Fruit fly (Drosophila melanogaster) whole organism, embryonic: Measurements from ENCODE around the gene Ipo9.

ENCODE experiments used
- Adf1 ChIP-seq: fragments of 200-800 bp; sonication (Bioruptor generic); IDR thresholded peaks from 2 replicates; pipeline ENCODE4 v1.3.6; 2022; ENCODE audit warnings: missing biosample characterization, missing genetic modification characterization
- CG10147 ChIP-seq: fragments of 200-800 bp; sonication (Bioruptor generic); optimal IDR thresholded peaks from 2 replicates; lab custom pipeline; 2019; ENCODE audit warnings: missing biosample characterization, mild to moderate bottlenecking, missing genetic modification characterization, moderate library complexity
- CG10209 ChIP-seq: fragments of 200-800 bp; sonication (Bioruptor generic); optimal IDR thresholded peaks from 3 replicates; lab custom pipeline; 2017; ENCODE audit warnings: missing biosample characterization, mild to moderate bottlenecking, missing genetic modification characterization, missing genetic modification reagents
- CG11247 ChIP-seq: fragments of 200-800 bp; sonication (Bioruptor generic); IDR thresholded peaks from 2 replicates; pipeline ENCODE4 v1.3.6; 2022; ENCODE audit warnings: missing biosample characterization, missing genetic modification characterization
- CG1233 ChIP-seq: fragments of 200-800 bp; sonication (Bioruptor generic); optimal IDR thresholded peaks from 4 replicates; lab custom pipeline; 2018; ENCODE audit warnings: missing biosample characterization, mild to moderate bottlenecking, missing genetic modification characterization
- CG12659 ChIP-seq: fragments of 200-800 bp; sonication (Bioruptor generic); optimal IDR thresholded peaks from 3 replicates; lab custom pipeline; 2017; ENCODE audit warnings: mild to moderate bottlenecking, missing biosample characterization, missing genetic modification reagents, missing genetic modification characterization
- CG15073 ChIP-seq: fragments of 200-800 bp; sonication (Bioruptor generic); optimal IDR thresholded peaks from 2 replicates; lab custom pipeline; 2016; ENCODE audit warnings: missing biosample characterization, missing genetic modification characterization
- CG15269 ChIP-seq: fragments of 200-800 bp; sonication (Bioruptor generic); optimal IDR thresholded peaks from 2 replicates; lab custom pipeline; 2018; ENCODE audit warnings: missing biosample characterization, mild to moderate bottlenecking, missing genetic modification characterization, moderate library complexity
- CG18619 ChIP-seq: fragments of 200-800 bp; sonication (Bioruptor generic); optimal IDR thresholded peaks from 3 replicates; lab custom pipeline; 2017; ENCODE audit warnings: missing biosample characterization, mild to moderate bottlenecking, missing genetic modification characterization
- CG31365 ChIP-seq: fragments of 200-800 bp; sonication (Bioruptor generic); optimal IDR thresholded peaks from 2 replicates; lab custom pipeline; 2018; ENCODE audit warnings: missing biosample characterization, mild to moderate bottlenecking, missing genetic modification characterization
- CG34224 ChIP-seq: fragments of 200-800 bp; sonication (Bioruptor generic); IDR thresholded peaks from 3 replicates; pipeline ENCODE4 v1.3.6; 2022; ENCODE audit warnings: missing biosample characterization, missing genetic modification characterization; ENCODE audit not compliant: partially characterized antibody
- CG3726 ChIP-seq: fragments of 200-800 bp; sonication (Bioruptor generic); IDR thresholded peaks from 3 replicates; pipeline ENCODE4, ENCODE4 v1.3.6; 2022; ENCODE audit warnings: missing biosample characterization, missing genetic modification characterization
- CG4404 ChIP-seq: fragments of 200-800 bp; sonication (Bioruptor generic); IDR thresholded peaks from 2 replicates; pipeline ENCODE4 v1.3.6; 2022; ENCODE audit warnings: missing biosample characterization, missing genetic modification characterization
- CG6854 ChIP-seq: fragments of 200-800 bp; sonication (Bioruptor generic); optimal IDR thresholded peaks from 3 replicates; lab custom pipeline; 2017; ENCODE audit warnings: missing biosample characterization, mild to moderate bottlenecking, missing genetic modification characterization
- CG7556 ChIP-seq: fragments of 200-800 bp; sonication (Bioruptor generic); optimal IDR thresholded peaks from 2 replicates; lab custom pipeline; 2017; ENCODE audit warnings: missing biosample characterization, mild to moderate bottlenecking, missing genetic modification characterization
- CG8944 ChIP-seq: fragments of 200-800 bp; sonication (Bioruptor generic); optimal IDR thresholded peaks from 3 replicates; lab custom pipeline; 2016; ENCODE audit warnings: missing biosample characterization, missing genetic modification characterization
- CG9437 ChIP-seq: fragments of 200-800 bp; sonication (Bioruptor generic); optimal IDR thresholded peaks from 2 replicates; lab custom pipeline; 2018; ENCODE audit warnings: missing biosample characterization, mild to moderate bottlenecking, missing genetic modification characterization
- CrebB ChIP-seq: fragments of 200-800 bp; sonication (Bioruptor generic); optimal IDR thresholded peaks from 3 replicates; lab custom pipeline; 2018; ENCODE audit warnings: missing biosample characterization, mild to moderate bottlenecking, missing genetic modification characterization
- Doc3 ChIP-seq: fragments of 200-800 bp; sonication (Bioruptor generic); IDR thresholded peaks from 3 replicates; pipeline ENCODE4 v1.3.6; 2022; ENCODE audit warnings: missing biosample characterization, missing genetic modification characterization; ENCODE audit not compliant: partially characterized antibody
- ERR ChIP-seq: fragments of 200-800 bp; sonication (Bioruptor generic); optimal IDR thresholded peaks from 2 replicates; lab custom pipeline; 2016; ENCODE audit warnings: missing biosample characterization, missing genetic modification characterization
- Fer1 ChIP-seq: fragments of 200-800 bp; sonication (Bioruptor generic); optimal IDR thresholded peaks from 2 replicates; lab custom pipeline; 2017; ENCODE audit warnings: missing biosample characterization, mild to moderate bottlenecking, missing genetic modification characterization
- GATAe ChIP-seq: fragments of 200-800 bp; sonication (Bioruptor generic); conservative IDR thresholded peaks from 2 replicates; pipeline ENCODE4 v1.3.6; 2022; ENCODE audit warnings: missing biosample characterization, missing genetic modification characterization
- Hmr ChIP-seq: fragments of 200-800 bp; sonication (Bioruptor generic); optimal IDR thresholded peaks from 3 replicates; lab custom pipeline; 2017; ENCODE audit warnings: mild to moderate bottlenecking, missing biosample characterization, missing genetic modification reagents, missing genetic modification characterization
- Jarid2 ChIP-seq: fragments of 200-800 bp; sonication (Bioruptor generic); optimal IDR thresholded peaks from 3 replicates; lab custom pipeline; 2017; ENCODE audit warnings: mild to moderate bottlenecking, missing biosample characterization, missing genetic modification reagents, missing genetic modification characterization
- Lhr ChIP-seq: fragments of 200-800 bp; sonication (Bioruptor generic); optimal IDR thresholded peaks from 3 replicates; lab custom pipeline; 2017; ENCODE audit warnings: mild to moderate bottlenecking, missing biosample characterization, missing genetic modification reagents, missing genetic modification characterization
- Mad ChIP-seq: fragments of 200-800 bp; sonication (Bioruptor generic); optimal IDR thresholded peaks from 2 replicates; lab custom pipeline; 2016; ENCODE audit warnings: missing biosample characterization, missing genetic modification characterization
- Oaz ChIP-seq: fragments of 200-800 bp; sonication (Bioruptor generic); IDR thresholded peaks from 2 replicates; pipeline ENCODE4 v1.3.6; 2022; ENCODE audit warnings: missing biosample characterization, missing genetic modification characterization
- Optix ChIP-seq: fragments of 200-800 bp; sonication (Bioruptor generic); IDR thresholded peaks from 3 replicates; pipeline ENCODE4 v1.3.6; 2022; ENCODE audit warnings: missing biosample characterization, missing genetic modification characterization
- Poxn ChIP-seq: fragments of 200-800 bp; sonication (Bioruptor generic); IDR thresholded peaks from 2 replicates; pipeline ENCODE4 v1.3.6; 2022; ENCODE audit warnings: missing biosample characterization, missing genetic modification characterization
- Ptx1 ChIP-seq: fragments of 200-800 bp; sonication (Bioruptor generic); IDR thresholded peaks from 2 replicates; pipeline ENCODE4 v1.3.6; 2022; ENCODE audit warnings: missing biosample characterization, missing genetic modification characterization
- Ssrp ChIP-seq: fragments of 200-800 bp; sonication (Bioruptor generic); optimal IDR thresholded peaks from 2 replicates; lab custom pipeline; 2018; ENCODE audit warnings: missing biosample characterization, mild to moderate bottlenecking, missing genetic modification characterization, moderate library complexity
- Tbp ChIP-seq: fragments of >200 bp; optimal IDR thresholded peaks from 2 replicates; lab custom pipeline; 2018; ENCODE audit warnings: missing biosample characterization, missing genetic modification characterization
- Usf ChIP-seq: fragments of 200-800 bp; sonication (Bioruptor generic); optimal IDR thresholded peaks from 2 replicates; lab custom pipeline; 2017; ENCODE audit warnings: missing genotype, missing biosample characterization, missing genetic modification characterization
- abd-A ChIP-seq: fragments of 200-800 bp; sonication (Bioruptor generic); optimal IDR thresholded peaks from 3 replicates; lab custom pipeline; 2019; ENCODE audit warnings: missing biosample characterization, mild to moderate bottlenecking, missing genetic modification characterization, moderate library complexity
- bigmax ChIP-seq: fragments of 200-800 bp; sonication (Bioruptor generic); optimal IDR thresholded peaks from 2 replicates; lab custom pipeline; 2018; ENCODE audit warnings: missing biosample characterization, mild to moderate bottlenecking, missing genetic modification characterization
- btn ChIP-seq: fragments of 200-800 bp; sonication (Bioruptor generic); optimal IDR thresholded peaks from 2 replicates; lab custom pipeline; 2016; ENCODE audit warnings: missing biosample characterization, missing genetic modification characterization
- grau ChIP-seq: fragments of 200-800 bp; optimal IDR thresholded peaks from 3 replicates; lab custom pipeline; 2019; ENCODE audit warnings: missing biosample characterization, mild to moderate bottlenecking, missing genetic modification characterization, moderate library complexity
- ken ChIP-seq: fragments of 200-800 bp; sonication (Bioruptor generic); IDR thresholded peaks from 3 replicates; pipeline ENCODE4 v1.3.6; 2022; ENCODE audit warnings: missing biosample characterization, missing genetic modification characterization
- lab ChIP-seq: fragments of 200-800 bp; sonication (Bioruptor generic); optimal IDR thresholded peaks from 3 replicates; lab custom pipeline; 2017; ENCODE audit warnings: missing biosample characterization, missing genetic modification characterization, mild to moderate bottlenecking, moderate library complexity, missing genetic modification reagents
- nerfin-1 ChIP-seq: fragments of 200-800 bp; sonication (Bioruptor generic); optimal IDR thresholded peaks from 3 replicates; lab custom pipeline; 2019; ENCODE audit warnings: missing biosample characterization, mild to moderate bottlenecking, missing genetic modification characterization, moderate library complexity
- pan ChIP-seq, 4 experiments: fragments of >200 bp in 3 of 4; fragments of 200-800 bp in 1 of 4; sonication (Bioruptor generic) in 1 of 4; optimal IDR thresholded peaks in 3 of 4; IDR thresholded peaks in 1 of 4; 2 replicates each; pipeline versions ENCODE4 v1.3.6 to Lab custom; 2017 to 2022; ENCODE audit warnings: missing biosample characterization in 2 of 4, missing genetic modification characterization in 2 of 4, mixed read lengths in 1 of 4
- peb ChIP-seq: fragments of 200-800 bp; sonication (Bioruptor generic); IDR thresholded peaks from 2 replicates; pipeline ENCODE4 v1.3.6; 2022; ENCODE audit warnings: missing biosample characterization, missing genetic modification characterization
- prd ChIP-seq, 3 experiments: fragments of >200 bp in 2 of 3; fragments of 200-800 bp in 1 of 3; sonication (Bioruptor generic) in 1 of 3; optimal IDR thresholded peaks in 2 of 3; IDR thresholded peaks in 1 of 3; 2 replicates in 2 of 3; 3 replicates in 1 of 3; pipeline versions ENCODE4 v1.3.6 to Lab custom; 2017 to 2022; ENCODE audit warnings: missing biosample characterization in 1 of 3, missing genetic modification characterization in 1 of 3
- pum ChIP-seq: fragments of 200-800 bp; sonication (Bioruptor generic); optimal IDR thresholded peaks from 2 replicates; lab custom pipeline; 2016; ENCODE audit warnings: missing biosample characterization, missing genetic modification characterization
- sens-2 ChIP-seq: fragments of 200-800 bp; sonication (Bioruptor generic); IDR thresholded peaks from 2 replicates; pipeline ENCODE4 v1.3.6; 2022; ENCODE audit warnings: missing biosample characterization, missing genetic modification characterization
- tll ChIP-seq, 2 experiments: fragments of 200-800 bp in 1 of 2; fragments of >200 bp in 1 of 2; sonication (Bioruptor generic) in 1 of 2; optimal IDR thresholded peaks; 2 replicates each; lab custom pipeline; 2017 to 2019; ENCODE audit warnings: missing biosample characterization in 2 of 2, missing genetic modification characterization in 2 of 2, mild to moderate bottlenecking in 1 of 2, moderate library complexity in 1 of 2
- zf30C ChIP-seq: fragments of 200-800 bp; sonication (Bioruptor generic); optimal IDR thresholded peaks from 3 replicates; lab custom pipeline; 2018; ENCODE audit warnings: missing biosample characterization, mild to moderate bottlenecking, missing genetic modification characterization

Ipo9 gene

DNA sequence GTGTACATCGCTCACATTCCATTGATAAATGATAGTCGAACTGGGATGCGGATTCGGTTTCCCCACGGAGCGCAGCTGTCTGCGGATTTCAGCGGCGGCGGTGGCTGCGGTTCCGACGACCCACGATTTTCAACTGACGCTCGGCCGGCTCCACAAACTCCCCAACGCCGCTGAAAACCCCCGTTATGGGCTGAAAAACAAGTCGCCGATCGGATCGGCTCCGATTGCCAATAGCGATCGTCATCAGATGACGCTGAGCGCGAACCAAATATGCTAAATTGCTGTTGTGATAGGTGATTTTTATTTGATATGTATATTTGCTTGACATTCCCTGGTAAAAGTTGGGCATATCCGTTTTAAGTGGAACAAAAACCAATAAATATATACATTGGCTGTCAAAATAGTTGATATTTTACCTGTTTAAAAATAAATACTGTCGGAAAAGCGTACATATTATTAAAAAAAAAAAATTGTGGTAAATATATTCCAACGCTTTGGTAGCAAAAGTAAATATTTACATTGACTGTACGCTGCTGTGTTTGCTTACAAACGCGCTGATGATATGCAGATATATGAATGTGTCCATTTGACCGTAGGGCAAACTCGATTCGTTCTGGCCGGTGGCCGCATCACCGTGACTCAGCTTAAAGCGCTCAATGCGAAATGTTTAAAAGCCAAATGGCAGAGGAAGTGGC, 42.0 kb downstream of the Ipo9 start (continued):
- peak; percentile 46 for TF ChIP-seq CG4404 (GFP tag; lab: Robert Waterston, UW)
- no peak for TF ChIP-seq Doc3 (GFP tag; lab: Robert Waterston, UW)
- TF ChIP-seq Usf (GFP tag; lab: Kevin White, UChicago): peak; percentile 74
- peak; percentile 30; the same call in 1 of the 2 replicates for TF ChIP-seq Poxn (GFP tag; lab: Robert Waterston, UW)
- TF ChIP-seq Fer1 (GFP tag; lab: Kevin White, UChicago): peak; percentile 46
- peak; percentile 60 for TF ChIP-seq CG7556
- TF ChIP-seq zf30C (GFP tag; lab: Kevin White, UChicago): no peak
- no peak for TF ChIP-seq abd-A (tag; lab: Kevin White, UChicago)
- no peak for TF ChIP-seq CG3726 (GFP tag; lab: Robert Waterston, UW)
- peak; percentile 73 for TF ChIP-seq CG15269 (tag; lab: Kevin White, UChicago)
- TF ChIP-seq Hmr (GFP tag; lab: Kevin White, UChicago): peak; percentile 77
- TF ChIP-seq Adf1 (GFP tag; lab: Robert Waterston, UW): 0 out of 2 replicates have a peak, but pooled peaks have one; percentile 25
- no peak for TF ChIP-seq ken
- no peak for TF ChIP-seq sens-2
- peak; percentile 68 for TF ChIP-seq CG18619 (GFP tag; lab: Kevin White, UChicago)
- TF ChIP-seq pum (GFP tag; lab: Kevin White, UChicago): peak; percentile 29
- no peak for TF ChIP-seq CrebB (tag; lab: Kevin White, UChicago)
- no peak for TF ChIP-seq CG15073 (GFP tag; lab: Kevin White, UChicago)
- peak; percentile 51; the same call in 1 of the 2 replicates for TF ChIP-seq Oaz
- no peak for TF ChIP-seq btn (GFP tag; lab: Kevin White, UChicago)
- TF ChIP-seq Ptx1 (GFP tag; lab: Robert Waterston, UW): peak; percentile 74
- TF ChIP-seq CG12659 (GFP tag; lab: Kevin White, UChicago): peak; percentile 66
- peak; percentile 20 for TF ChIP-seq Ssrp (tag; lab: Kevin White, UChicago)
- TF ChIP-seq ERR: no peak
- TF ChIP-seq peb (GFP tag; lab: Robert Waterston, UW): no peak
- TF ChIP-seq CG1233 (GFP tag; lab: Kevin White, UChicago): peak; percentile 41
- TF ChIP-seq Jarid2: peak; percentile 15
- TF ChIP-seq CG10209 (GFP tag; lab: Kevin White, UChicago): peak; percentile 64
- no peak for TF ChIP-seq bigmax (GFP tag; lab: Kevin White, UChicago)
- TF ChIP-seq lab (GFP tag; lab: Kevin White, UChicago): peak; percentile 59
- peak; percentile 67 for TF ChIP-seq grau (tag; lab: Kevin White, UChicago)
- TF ChIP-seq Lhr: no peak
- peak; percentile 13 for TF ChIP-seq CG6854
- TF ChIP-seq prd (optimal IDR thresholded peaks at IDR 0.05; lab: Kevin White, UChicago): no peak
- TF ChIP-seq prd (GFP tag; IDR thresholded peaks at IDR 0.05; lab: Robert Waterston, UW): peak; percentile 68
- no peak for TF ChIP-seq pan (optimal IDR thresholded peaks at IDR 0.05; lab: Kevin White, UChicago)
- peak in 1 of 2 experiments; percentile 61 for TF ChIP-seq pan (GFP tag; optimal IDR thresholded peaks at IDR 0.05 in 1 of 2, IDR thresholded peaks at IDR 0.05 in 1 of 2)
- TF ChIP-seq Tbp (GFP tag; lab: Kevin White, UChicago): no peak
- TF ChIP-seq CG34224 (GFP tag; lab: Robert Waterston, UW): no peak
- no peak; the same call in 1 of the 2 replicates for TF ChIP-seq GATAe (GFP tag; lab: Robert Waterston, UW)
- no peak for TF ChIP-seq tll (GFP tag; optimal IDR thresholded peaks at IDR 0.05; lab: Kevin White, UChicago)
- peak; percentile 88 for TF ChIP-seq CG10147
- no peak for TF ChIP-seq CG31365
- TF ChIP-seq Mad (GFP tag; lab: Kevin White, UChicago): peak; percentile 1
- TF ChIP-seq CG9437 (GFP tag; lab: Kevin White, UChicago): peak; percentile 41
- no peak for TF ChIP-seq Optix
- TF ChIP-seq CG8944 (GFP tag; lab: Kevin White, UChicago): peak; percentile 2
- TF ChIP-seq nerfin-1: no peak
- TF ChIP-seq CG11247 (GFP tag; lab: Robert Waterston, UW): peak; percentile 50; the same call in 1 of the 2 replicates
